Fruit fly (Drosophila melanogaster) whole organism, embryonic: ENCODE data around the gene Ir68b.
A peak's percentile ranks its signal among the peaks of the same experiment; 100 is the strongest.

Source experiments
- CG10147 ChIP-seq: fragments of 200-800 bp; sonication (Bioruptor generic); optimal IDR thresholded peaks from 2 replicates; lab custom pipeline; 2019; ENCODE audit warnings: missing biosample characterization, mild to moderate bottlenecking, missing genetic modification characterization, moderate library complexity
- CG11560 ChIP-seq: fragments of 200-800 bp; sonication (Bioruptor generic); IDR thresholded peaks from 3 replicates; pipeline ENCODE4 v1.3.6; 2022; ENCODE audit warnings: missing biosample characterization, missing genetic modification characterization
- CG11696 ChIP-seq: fragments of 200-800 bp; sonication (Bioruptor generic); IDR thresholded peaks from 2 replicates; pipeline ENCODE4 v1.3.6; 2022; ENCODE audit warnings: missing biosample characterization, missing genetic modification characterization
- CG1233 ChIP-seq: fragments of 200-800 bp; sonication (Bioruptor generic); optimal IDR thresholded peaks from 4 replicates; lab custom pipeline; 2018; ENCODE audit warnings: missing biosample characterization, mild to moderate bottlenecking, missing genetic modification characterization
- CG14860 ChIP-seq: fragments of 200-800 bp; sonication (Bioruptor generic); IDR thresholded peaks from 3 replicates; pipeline ENCODE4 v1.3.6; 2022; ENCODE audit warnings: missing biosample characterization, missing genetic modification characterization; ENCODE audit not compliant: partially characterized antibody
- CG1792 ChIP-seq: fragments of 200-800 bp; sonication (Bioruptor generic); optimal IDR thresholded peaks from 2 replicates; lab custom pipeline; 2016; ENCODE audit warnings: missing biosample characterization, missing genetic modification characterization
- CG18619 ChIP-seq: fragments of 200-800 bp; sonication (Bioruptor generic); optimal IDR thresholded peaks from 3 replicates; lab custom pipeline; 2017; ENCODE audit warnings: missing biosample characterization, mild to moderate bottlenecking, missing genetic modification characterization
- CG2202 ChIP-seq: fragments of 200-800 bp; sonication (Bioruptor generic); optimal IDR thresholded peaks from 2 replicates; lab custom pipeline; 2018; ENCODE audit warnings: missing biosample characterization, mild to moderate bottlenecking, missing genetic modification characterization
- CG2875 ChIP-seq: fragments of 200-800 bp; sonication (Bioruptor generic); optimal IDR thresholded peaks from 2 replicates; lab custom pipeline; 2017; ENCODE audit warnings: missing biosample characterization, mild to moderate bottlenecking, missing genetic modification characterization, missing genetic modification reagents
- CG3065 ChIP-seq: fragments of 200-800 bp; sonication (Bioruptor generic); optimal IDR thresholded peaks from 2 replicates; lab custom pipeline; 2016; ENCODE audit warnings: missing biosample characterization, missing genetic modification characterization
- CG31224 ChIP-seq: fragments of 200-800 bp; sonication (Bioruptor generic); IDR thresholded peaks from 2 replicates; pipeline ENCODE4 v1.3.6; 2022; ENCODE audit warnings: missing biosample characterization, missing genetic modification characterization
- CG32772 ChIP-seq: fragments of 200-800 bp; sonication (Bioruptor generic); IDR thresholded peaks from 2 replicates; pipeline ENCODE4 v1.3.6; 2022; ENCODE audit warnings: missing biosample characterization, missing genetic modification characterization
- CG33557 ChIP-seq: fragments of 200-800 bp; sonication (Bioruptor generic); optimal IDR thresholded peaks from 2 replicates; lab custom pipeline; 2019; ENCODE audit warnings: missing biosample characterization, mild to moderate bottlenecking, missing genetic modification characterization, moderate library complexity
- CG6175 ChIP-seq: fragments of 200-800 bp; sonication (Bioruptor generic); IDR thresholded peaks from 3 replicates; pipeline ENCODE4 v1.3.6; 2022; ENCODE audit warnings: missing biosample characterization, missing genetic modification characterization
- CG6272 ChIP-seq: fragments of 200-800 bp; sonication (Bioruptor generic); IDR thresholded peaks from 2 replicates; pipeline ENCODE4 v1.3.6; 2022; ENCODE audit warnings: missing biosample characterization, missing genetic modification characterization
- CG6689 ChIP-seq: fragments of 200-800 bp; sonication (Bioruptor generic); IDR thresholded peaks from 2 replicates; pipeline ENCODE4 v1.3.6; 2022; ENCODE audit warnings: missing biosample characterization, missing genetic modification characterization
- CG6791 ChIP-seq: fragments of 200-800 bp; sonication (Bioruptor generic); IDR thresholded peaks from 3 replicates; pipeline ENCODE4 v1.3.6; 2022; ENCODE audit warnings: missing biosample characterization, missing genetic modification characterization; ENCODE audit not compliant: partially characterized antibody
- CG6813 ChIP-seq: fragments of 200-800 bp; sonication (Bioruptor generic); optimal IDR thresholded peaks from 2 replicates; lab custom pipeline; 2017; ENCODE audit warnings: missing biosample characterization, missing genetic modification characterization, mild to moderate bottlenecking, moderate library complexity, missing genetic modification reagents
- CG7786 ChIP-seq: fragments of 200-800 bp; sonication (Bioruptor generic); optimal IDR thresholded peaks from 2 replicates; lab custom pipeline; 2016; ENCODE audit warnings: missing biosample characterization, missing genetic modification characterization
- CG8359 ChIP-seq: fragments of 200-800 bp; sonication (Bioruptor generic); optimal IDR thresholded peaks from 2 replicates; lab custom pipeline; 2017; ENCODE audit warnings: missing biosample characterization, mild to moderate bottlenecking, missing genetic modification characterization, borderline replicate concordance
- CG8388 ChIP-seq: fragments of 200-800 bp; sonication (Bioruptor generic); optimal IDR thresholded peaks from 2 replicates; lab custom pipeline; 2019; ENCODE audit warnings: missing biosample characterization, mild to moderate bottlenecking, missing genetic modification characterization, moderate library complexity
- CG8765 ChIP-seq: fragments of 200-800 bp; sonication (Bioruptor generic); IDR thresholded peaks from 2 replicates; pipeline ENCODE4 v1.3.6; 2022; ENCODE audit warnings: missing biosample characterization, missing genetic modification characterization
- Camta ChIP-seq: fragments of 200-800 bp; sonication (Bioruptor generic); optimal IDR thresholded peaks from 2 replicates; lab custom pipeline; 2016; ENCODE audit warnings: missing biosample characterization, missing genetic modification characterization
- Dp ChIP-seq: fragments of 200-800 bp; sonication (Bioruptor generic); optimal IDR thresholded peaks from 2 replicates; lab custom pipeline; 2018; ENCODE audit warnings: missing biosample characterization, mild to moderate bottlenecking, missing genetic modification characterization, moderate library complexity
- E2f2 ChIP-seq: fragments of 200-800 bp; sonication (Bioruptor generic); IDR thresholded peaks from 2 replicates; pipeline ENCODE4 v1.3.6; 2022; ENCODE audit warnings: missing biosample characterization, missing genetic modification characterization
- HmgZ ChIP-seq: fragments of 200-800 bp; sonication (Bioruptor generic); optimal IDR thresholded peaks from 2 replicates; lab custom pipeline; 2018; ENCODE audit warnings: missing biosample characterization, mild to moderate bottlenecking, missing genetic modification characterization
- Med ChIP-seq: fragments of 200-800 bp; sonication (Bioruptor generic); peaks from one replicate; lab custom pipeline; 2016; ENCODE audit warnings: missing biosample characterization, missing genetic modification characterization, mild to moderate bottlenecking, inconsistent platforms, moderate library complexity
- YL-1 ChIP-seq: fragments of 200-800 bp; sonication (Bioruptor generic); optimal IDR thresholded peaks from 3 replicates; lab custom pipeline; 2017; ENCODE audit warnings: missing biosample characterization, mild to moderate bottlenecking, missing genetic modification characterization
- aop ChIP-seq: fragments of 200-800 bp; sonication (Bioruptor generic); IDR thresholded peaks from 2 replicates; pipeline ENCODE4 v1.3.6; 2022; ENCODE audit warnings: missing biosample characterization, missing genetic modification characterization
- bbx ChIP-seq: fragments of 200-800 bp; sonication (Bioruptor generic); IDR thresholded peaks from 2 replicates; pipeline ENCODE4 v1.3.6; 2022; ENCODE audit warnings: missing biosample characterization, missing genetic modification characterization; ENCODE audit not compliant: partially characterized antibody
- btn ChIP-seq: fragments of 200-800 bp; sonication (Bioruptor generic); optimal IDR thresholded peaks from 2 replicates; lab custom pipeline; 2016; ENCODE audit warnings: missing biosample characterization, missing genetic modification characterization
- cg ChIP-seq: fragments of 200-800 bp; sonication (Bioruptor generic); optimal IDR thresholded peaks from 3 replicates; lab custom pipeline; 2019; ENCODE audit warnings: missing biosample characterization, mild to moderate bottlenecking, missing genetic modification characterization, moderate library complexity
- dimm ChIP-seq: fragments of 200-800 bp; sonication (Bioruptor generic); IDR thresholded peaks from 2 replicates; pipeline ENCODE4 v1.3.6; 2022; ENCODE audit warnings: missing biosample characterization, missing genetic modification characterization
- disco-r ChIP-seq: fragments of 200-800 bp; sonication (Bioruptor generic); optimal IDR thresholded peaks from 2 replicates; lab custom pipeline; 2016; ENCODE audit warnings: missing biosample characterization, missing genetic modification characterization
- emc ChIP-seq: fragments of 200-800 bp; sonication (Bioruptor generic); optimal IDR thresholded peaks from 2 replicates; lab custom pipeline; 2016; ENCODE audit warnings: missing biosample characterization, missing genetic modification characterization
- ewg ChIP-seq: fragments of 200-800 bp; sonication (Bioruptor generic); optimal IDR thresholded peaks from 3 replicates; lab custom pipeline; 2017; ENCODE audit warnings: mild to moderate bottlenecking, missing biosample characterization, missing genetic modification reagents, missing genetic modification characterization
- fu2 ChIP-seq: fragments of 200-800 bp; sonication (Bioruptor generic); optimal IDR thresholded peaks from 2 replicates; lab custom pipeline; 2016; ENCODE audit warnings: missing biosample characterization, missing genetic modification characterization
- jumu ChIP-seq: fragments of 200-800 bp; sonication (Bioruptor generic); optimal IDR thresholded peaks from 3 replicates; lab custom pipeline; 2016; ENCODE audit warnings: missing biosample characterization, missing genetic modification characterization
- kah ChIP-seq: fragments of 200-800 bp; sonication (Bioruptor generic); optimal IDR thresholded peaks from 2 replicates; lab custom pipeline; 2018; ENCODE audit warnings: missing biosample characterization, mild to moderate bottlenecking, missing genetic modification characterization
- ken ChIP-seq: fragments of 200-800 bp; sonication (Bioruptor generic); IDR thresholded peaks from 3 replicates; pipeline ENCODE4 v1.3.6; 2022; ENCODE audit warnings: missing biosample characterization, missing genetic modification characterization
- kni ChIP-seq: fragments of 200-800 bp; sonication (Bioruptor generic); optimal IDR thresholded peaks from 3 replicates; lab custom pipeline; 2017; ENCODE audit warnings: mild to moderate bottlenecking, missing biosample characterization, missing genetic modification reagents, missing genetic modification characterization
- lab ChIP-seq: fragments of 200-800 bp; sonication (Bioruptor generic); optimal IDR thresholded peaks from 3 replicates; lab custom pipeline; 2017; ENCODE audit warnings: missing biosample characterization, missing genetic modification characterization, mild to moderate bottlenecking, moderate library complexity, missing genetic modification reagents
- lbe ChIP-seq: fragments of 200-800 bp; sonication (Bioruptor generic); optimal IDR thresholded peaks from 2 replicates; lab custom pipeline; 2016; ENCODE audit warnings: missing biosample characterization, mild to moderate bottlenecking, missing genetic modification characterization
- run ChIP-seq: fragments of 200-800 bp; sonication (Bioruptor generic); optimal IDR thresholded peaks from 3 replicates; lab custom pipeline; 2018; ENCODE audit warnings: missing biosample characterization, mild to moderate bottlenecking, missing genetic modification characterization
- salm ChIP-seq: fragments of 200-800 bp; sonication (Bioruptor generic); optimal IDR thresholded peaks from 2 replicates; lab custom pipeline; 2018; ENCODE audit warnings: missing biosample characterization, mild to moderate bottlenecking, missing genetic modification characterization
- stc ChIP-seq: fragments of 200-800 bp; sonication (Bioruptor generic); IDR thresholded peaks from 2 replicates; pipeline ENCODE4 v1.3.6; 2022; ENCODE audit warnings: missing biosample characterization, missing genetic modification characterization
- tin ChIP-seq: fragments of 200-800 bp; sonication (Bioruptor generic); optimal IDR thresholded peaks from 3 replicates; lab custom pipeline; 2016; ENCODE audit warnings: missing biosample characterization, missing genetic modification characterization
- ttk ChIP-seq: fragments of 200-800 bp; sonication (Bioruptor generic); IDR thresholded peaks from 2 replicates; pipeline ENCODE4 v2.1.2; 2022; ENCODE audit warnings: missing biosample characterization, missing genetic modification characterization
- usp ChIP-seq: fragments of >200 bp; optimal IDR thresholded peaks from 2 replicates; lab custom pipeline; 2017; ENCODE audit warnings: missing biosample characterization, missing genetic modification characterization
- vnd ChIP-seq: fragments of 200-800 bp; sonication (Bioruptor generic); IDR thresholded peaks from 3 replicates; pipeline ENCODE4 v1.3.6; 2022; ENCODE audit warnings: missing biosample characterization, missing genetic modification characterization; ENCODE audit not compliant: partially characterized antibody

Ir68b gene

DNA sequence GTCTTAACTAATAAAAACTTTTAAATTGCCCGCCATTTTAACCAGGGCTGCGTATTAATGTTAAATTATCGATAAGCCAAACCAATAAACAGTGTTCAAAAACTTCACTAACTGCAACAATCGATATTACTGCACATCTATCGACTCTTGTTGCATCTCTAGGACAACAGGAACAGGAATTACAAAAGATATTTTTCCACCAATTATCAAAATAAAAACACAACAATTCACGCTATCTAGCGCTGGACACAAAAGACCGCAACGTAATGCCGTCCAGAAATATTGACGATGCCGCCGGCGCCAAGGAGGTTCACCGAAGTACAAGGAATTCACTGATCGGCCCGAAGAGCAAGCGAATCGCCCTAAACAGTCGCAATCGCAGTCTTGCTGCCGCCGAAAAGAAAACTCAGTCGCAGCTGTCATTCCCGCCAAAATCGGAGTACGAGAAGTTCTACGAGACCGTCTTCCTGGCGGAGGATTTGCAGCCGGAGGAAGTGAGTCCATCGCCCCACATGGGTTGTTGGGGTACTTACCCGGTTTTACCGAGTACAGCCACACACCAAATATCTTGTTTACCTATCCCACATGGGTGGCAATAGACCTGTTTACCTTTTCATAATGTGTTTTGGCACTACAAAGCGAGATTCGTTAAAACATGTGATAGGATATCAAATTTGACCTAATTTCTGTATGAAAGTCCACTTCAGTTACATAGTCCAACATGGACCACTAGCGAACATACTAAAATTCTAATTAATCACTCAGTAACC lies 11.0 kb downstream of the Ir68b start, which contains the start of gene vers (continued):
- TF ChIP-seq E2f2 (GFP tag; lab: Robert Waterston, UW) (peak; percentile 98), aop (no peak), disco-r (GFP tag; lab: Kevin White, UChicago) (no peak), CG7786 (GFP tag; lab: Kevin White, UChicago) (no peak), CG2202 (no peak), emc (GFP tag; lab: Kevin White, UChicago) (no peak), bbx (peak; percentile 95), ken (no peak), CG8765 (GFP tag; lab: Robert Waterston, UW) (no peak), CG33557 (GFP tag; lab: Kevin White, UChicago) (no peak), cg (no peak), CG6175 (no peak), CG6813 (GFP tag; lab: Kevin White, UChicago) (no peak), CG2875 (no peak), tin (GFP tag; lab: Kevin White, UChicago) (peak; percentile 23), Dp (GFP tag; lab: Kevin White, UChicago) (peak; percentile 98), CG6791 (GFP tag; lab: Robert Waterston, UW) (peak; percentile 94), btn (no peak), kah (GFP tag; lab: Kevin White, UChicago) (no peak), CG14860 (peak; percentile 86), CG1233 (GFP tag; lab: Kevin White, UChicago) (no peak), ttk (GFP tag; lab: Robert Waterston, UW) (no peak), CG8388 (GFP tag; lab: Kevin White, UChicago) (peak; percentile 23), dimm (GFP tag; lab: Robert Waterston, UW) (no peak), CG6272 (no peak), CG32772 (GFP tag; lab: Robert Waterston, UW) (no peak), jumu (peak; percentile 8), kni (no peak), run (tag; lab: Kevin White, UChicago) (no peak), vnd (GFP tag; lab: Robert Waterston, UW) (peak; percentile 84), CG31224 (GFP tag; lab: Robert Waterston, UW) (no peak), CG18619 (no peak), CG11696 (GFP tag; lab: Robert Waterston, UW) (no peak), CG3065 (GFP tag; lab: Kevin White, UChicago) (no peak), stc (GFP tag; lab: Robert Waterston, UW) (peak; percentile 11; the same call in 1 of the 2 replicates), usp (GFP tag; lab: Kevin White, UChicago) (no peak), salm (tag; lab: Kevin White, UChicago) (no peak), lab (no peak), Med (GFP tag; lab: Kevin White, UChicago) (peak; percentile 88), CG1792 (no peak), ewg (GFP tag; lab: Kevin White, UChicago) (no peak), fu2 (GFP tag; lab: Kevin White, UChicago) (no peak), CG11560 (tag; lab: Robert Waterston, UW) (no peak), lbe (peak; percentile 41), YL-1 (GFP tag; lab: Kevin White, UChicago) (no peak), CG8359 (GFP tag; lab: Kevin White, UChicago) (no peak), HmgZ (tag; lab: Kevin White, UChicago) (peak; percentile 43), CG10147 (no peak), CG6689 (GFP tag; lab: Robert Waterston, UW) (no peak), Camta (GFP tag; lab: Kevin White, UChicago) (no peak)
